Worm (Caenorhabditis elegans) whole organism, L2 larva: Measurements from ENCODE around the gene sea-2.

Experiments used
- F13H6.1 ChIP-seq: sonication (generic microtip); optimal IDR thresholded peaks from 2 replicates; lab custom pipeline; 2016; ENCODE audit warnings: missing genetic modification characterization, missing compliant biosample characterization
- R02D3.7 ChIP-seq: fragments of 150-350 bp; optimal IDR thresholded peaks from 2 replicates; lab custom pipeline; 2014; ENCODE audit warnings: missing biosample characterization, missing genetic modification characterization
- Y55F3AM.14 ChIP-seq: fragments of 200-800 bp; sonication (Bioruptor generic); optimal IDR thresholded peaks from 2 replicates; lab custom pipeline; 2018; ENCODE audit warnings: mild to moderate bottlenecking, missing genetic modification characterization, missing compliant biosample characterization
- ZK546.5 ChIP-seq: sonication (generic microtip); optimal IDR thresholded peaks from 2 replicates; lab custom pipeline; 2017; ENCODE audit warnings: missing biosample characterization, missing genetic modification characterization
- alr-1 ChIP-seq: fragments of 150-350 bp; optimal IDR thresholded peaks from 2 replicates; lab custom pipeline; 2014; ENCODE audit warnings: missing biosample characterization, missing genetic modification characterization
- ama-1 ChIP-seq: fragments of 150-350 bp; optimal IDR thresholded peaks from 2 replicates; lab custom pipeline; 2018; ENCODE audit warnings: inconsistent platforms
- blmp-1 ChIP-seq: sonication (generic microtip); optimal IDR thresholded peaks from 2 replicates; lab custom pipeline; 2017; ENCODE audit warnings: missing genetic modification characterization, mild to moderate bottlenecking, missing compliant biosample characterization, antibody characterized with exemption, moderate library complexity; ENCODE audit not compliant: insufficient read depth
- ceh-16 ChIP-seq: fragments of 150-350 bp; optimal IDR thresholded peaks from 2 replicates; lab custom pipeline; 2014; ENCODE audit warnings: missing biosample characterization, missing genetic modification characterization
- crh-2 ChIP-seq: sonication (generic microtip); optimal IDR thresholded peaks from 2 replicates; lab custom pipeline; 2017; ENCODE audit warnings: missing biosample characterization, missing genetic modification characterization
- dmd-4 ChIP-seq: sonication (generic microtip); optimal IDR thresholded peaks from 2 replicates; lab custom pipeline; 2017; ENCODE audit warnings: missing biosample characterization, missing genetic modification characterization
- egl-27 ChIP-seq: sonication (generic microtip); optimal IDR thresholded peaks from 3 replicates; lab custom pipeline; 2017; ENCODE audit warnings: missing biosample characterization, missing genetic modification reagents, missing genetic modification characterization
- elt-1 ChIP-seq: fragments of 150-350 bp; optimal IDR thresholded peaks from 2 replicates; lab custom pipeline; 2014; ENCODE audit warnings: missing biosample characterization, missing genetic modification characterization
- elt-3 ChIP-seq: sonication (generic microtip); optimal IDR thresholded peaks from 2 replicates; lab custom pipeline; 2017; ENCODE audit warnings: missing biosample characterization, missing genetic modification characterization
- fos-1 ChIP-seq: fragments of 150-350 bp; optimal IDR thresholded peaks from 2 replicates; lab custom pipeline; 2014; ENCODE audit warnings: missing biosample characterization, missing genetic modification characterization
- gmeb-1 ChIP-seq: fragments of 150-350 bp; optimal IDR thresholded peaks from 2 replicates; lab custom pipeline; 2014; ENCODE audit warnings: missing biosample characterization, missing genetic modification characterization
- lin-11 ChIP-seq: fragments of 150-350 bp; sonication (generic microtip); optimal IDR thresholded peaks from 2 replicates; lab custom pipeline; 2014; ENCODE audit warnings: missing biosample characterization, missing genetic modification characterization, inconsistent platforms, mixed read lengths
- lsy-2 ChIP-seq, 2 experiments: fragments of 150-350 bp in 1 of 2; sonication (generic microtip) in 1 of 2; optimal IDR thresholded peaks; 2 replicates each; lab custom pipeline; 2014 to 2017; ENCODE audit warnings: missing biosample characterization in 2 of 2, missing genetic modification characterization in 2 of 2
- mab-5 ChIP-seq: fragments of 150-350 bp; optimal IDR thresholded peaks from 2 replicates; lab custom pipeline; 2014; ENCODE audit warnings: missing biosample characterization, missing genetic modification characterization
- mdl-1 ChIP-seq, 2 experiments: fragments of 150-350 bp in 1 of 2; sonication (generic microtip) in 1 of 2; optimal IDR thresholded peaks; 2 replicates each; lab custom pipeline; 2017; ENCODE audit warnings: missing biosample characterization in 2 of 2, missing genetic modification characterization in 2 of 2
- nhr-10 ChIP-seq: sonication (generic microtip); optimal IDR thresholded peaks from 2 replicates; lab custom pipeline; 2017; ENCODE audit warnings: missing biosample characterization, missing genetic modification characterization
- nhr-11 ChIP-seq: fragments of 150-350 bp; optimal IDR thresholded peaks from 2 replicates; lab custom pipeline; 2014; ENCODE audit warnings: missing biosample characterization, missing genetic modification characterization
- nhr-12 ChIP-seq: fragments of 150-350 bp; optimal IDR thresholded peaks from 2 replicates; lab custom pipeline; 2014; ENCODE audit warnings: missing biosample characterization, missing genetic modification characterization
- nhr-21 ChIP-seq: fragments of 150-350 bp; optimal IDR thresholded peaks from 2 replicates; lab custom pipeline; 2014; ENCODE audit warnings: missing biosample characterization, missing genetic modification characterization
- nhr-23 ChIP-seq: fragments of 150-350 bp; optimal IDR thresholded peaks from 2 replicates; lab custom pipeline; 2014; ENCODE audit warnings: missing biosample characterization, missing genetic modification reagents, missing genetic modification characterization
- nhr-237 ChIP-seq: fragments of 150-350 bp; optimal IDR thresholded peaks from 2 replicates; lab custom pipeline; 2014; ENCODE audit warnings: missing biosample characterization, missing genetic modification characterization
- nhr-25 ChIP-seq: fragments of 150-350 bp; sonication (generic microtip); optimal IDR thresholded peaks from 3 replicates; lab custom pipeline; 2014; ENCODE audit warnings: missing biosample characterization, missing genetic modification characterization
- nhr-6 ChIP-seq: fragments of 150-350 bp; optimal IDR thresholded peaks from 2 replicates; lab custom pipeline; 2014; ENCODE audit warnings: missing biosample characterization, missing genetic modification characterization
- nhr-77 ChIP-seq: fragments of 150-350 bp; optimal IDR thresholded peaks from 2 replicates; lab custom pipeline; 2014; ENCODE audit warnings: missing biosample characterization, missing genetic modification characterization
- peb-1 ChIP-seq: fragments of 150-350 bp; optimal IDR thresholded peaks from 2 replicates; lab custom pipeline; 2014; ENCODE audit warnings: missing biosample characterization, missing genetic modification characterization
- sem-4 ChIP-seq: fragments of 150-350 bp; optimal IDR thresholded peaks from 2 replicates; lab custom pipeline; 2014; ENCODE audit warnings: missing biosample characterization, missing genetic modification reagents, missing genetic modification characterization
- skn-1 ChIP-seq: sonication (generic microtip); optimal IDR thresholded peaks from 2 replicates; lab custom pipeline; 2017; ENCODE audit warnings: missing biosample characterization, missing genetic modification characterization
- sma-9 ChIP-seq, 2 experiments: fragments of 150-350 bp in 1 of 2; sonication (generic microtip) in 1 of 2; optimal IDR thresholded peaks; 2 replicates each; lab custom pipeline; 2014 to 2016; ENCODE audit warnings: missing genetic modification characterization in 2 of 2, mild to moderate bottlenecking in 1 of 2, missing biosample characterization in 1 of 2, missing compliant biosample characterization in 1 of 2, missing genetic modification reagents in 1 of 2, moderate library complexity in 1 of 2
- snpc-4 ChIP-seq: fragments of 150-350 bp; optimal IDR thresholded peaks from 2 replicates; lab custom pipeline; 2014; ENCODE audit warnings: missing biosample characterization, missing genetic modification characterization
- unc-39 ChIP-seq: fragments of 150-350 bp; optimal IDR thresholded peaks from 2 replicates; lab custom pipeline; 2014; ENCODE audit warnings: missing biosample characterization, missing genetic modification characterization
- unc-55 ChIP-seq: fragments of 150-350 bp; sonication (generic microtip); optimal IDR thresholded peaks from 3 replicates; lab custom pipeline; 2014; ENCODE audit warnings: missing biosample characterization, missing genetic modification reagents, missing genetic modification characterization
- unc-62 ChIP-seq: fragments of 150-350 bp; optimal IDR thresholded peaks from 2 replicates; lab custom pipeline; 2014; ENCODE audit warnings: missing biosample characterization, missing genetic modification reagents, missing genetic modification characterization
- zag-1 ChIP-seq: fragments of 150-350 bp; optimal IDR thresholded peaks from 2 replicates; lab custom pipeline; 2014; ENCODE audit warnings: missing biosample characterization, missing genetic modification characterization
- ztf-11 ChIP-seq: sonication (generic microtip); optimal IDR thresholded peaks from 2 replicates; lab custom pipeline; 2017; ENCODE audit warnings: missing biosample characterization, missing genetic modification characterization
- ztf-4 ChIP-seq: fragments of 150-350 bp; optimal IDR thresholded peaks from 2 replicates; lab custom pipeline; 2014; ENCODE audit warnings: missing biosample characterization, missing genetic modification characterization

The sea-2 gene

ce11 chrII:3975942-3976341 is 25.8 kb downstream of the sea-2 start, which contains the start of gene dos-2:
Gene dos-2, plus strand, starts transcription at chrII:3976242.
- no peak for TF ChIP-seq snpc-4
- no peak for TF ChIP-seq egl-27 (tag; lab: Kevin White, UChicago)
- no peak for TF ChIP-seq nhr-6 (tag; lab: Kevin White, UChicago)
- TF ChIP-seq elt-3, result no peak
- no peak for TF ChIP-seq F13H6.1
- TF ChIP-seq crh-2 (tag; lab: Kevin White, UChicago), result no peak
- no peak for TF ChIP-seq unc-62 (GFP tag; lab: Kevin White, UChicago)
- no peak for TF ChIP-seq fos-1 (tag; lab: Kevin White, UChicago)
- TF ChIP-seq Y55F3AM.14 (GFP tag; lab: Kevin White, UChicago), result no peak
- no peak for TF ChIP-seq unc-39 (tag; lab: Kevin White, UChicago)
- no peak for TF ChIP-seq nhr-77
- TF ChIP-seq mdl-1 (tag; optimal IDR thresholded peaks at IDR 0.05; lab: Kevin White, UChicago), result no peak
- no peak for TF ChIP-seq nhr-11 (tag; lab: Kevin White, UChicago)
- no peak for TF ChIP-seq blmp-1 (tag; lab: Kevin White, UChicago)

- TF ChIP-seq nhr-11 (tag; lab: Kevin White, UChicago), result no peak
- no peak for TF ChIP-seq unc-62 (GFP tag; lab: Kevin White, UChicago)
- TF ChIP-seq nhr-21 (tag; lab: Kevin White, UChicago), result no peak
- no peak for TF ChIP-seq lin-11 (tag; lab: Kevin White, UChicago)
- TF ChIP-seq ceh-16, result no peak
- TF ChIP-seq nhr-77, result no peak
- TF ChIP-seq zag-1, result no peak
- TF ChIP-seq ZK546.5 (tag; lab: Kevin White, UChicago), result no peak
- TF ChIP-seq gmeb-1 (tag; lab: Kevin White, UChicago), result no peak
- TF ChIP-seq ztf-11 (tag; lab: Kevin White, UChicago), result no peak
- no peak for TF ChIP-seq elt-1 (tag; lab: Kevin White, UChicago)
- TF ChIP-seq sma-9 (GFP tag; optimal IDR thresholded peaks at IDR 0.05; lab: Kevin White, UChicago), result no peak
- no peak for TF ChIP-seq sma-9 (tag; optimal IDR thresholded peaks at IDR 0.05; lab: Kevin White, UChicago)
- no peak for TF ChIP-seq unc-55
- no peak for TF ChIP-seq peb-1
- no peak for TF ChIP-seq nhr-10 (tag; lab: Kevin White, UChicago)
Measured at ce11 chrII:3978198-3978597, 28.0 kb downstream of the sea-2 start.

DNA sequence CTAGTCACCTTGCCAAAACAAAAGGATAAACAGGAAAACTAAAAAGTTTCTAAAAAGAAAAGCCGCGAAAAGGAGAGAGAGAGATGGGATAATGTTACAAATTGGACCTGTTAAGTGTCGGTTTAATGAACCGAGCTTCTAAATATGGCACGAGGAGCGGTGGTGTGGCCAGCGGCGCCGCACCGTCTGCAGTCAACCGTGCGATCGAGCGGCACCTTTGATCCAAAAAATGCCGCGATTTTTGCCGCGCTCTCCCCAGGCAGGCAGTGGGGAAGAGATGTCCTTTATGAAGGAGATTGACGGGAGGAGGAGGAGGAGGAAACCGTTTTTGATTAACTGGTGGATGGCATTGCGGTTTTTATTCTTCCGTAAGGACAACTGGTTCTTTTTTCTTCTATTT is 30.2 kb downstream of the sea-2 start:
- no peak for TF ChIP-seq nhr-77

ce11 chrII:3982313-3982712 is 32.1 kb downstream of the sea-2 start, which contains the start of gene lin-31:
Gene lin-31, plus strand, starts transcription at chrII:3982549.
- no peak for TF ChIP-seq lin-11 (tag; lab: Kevin White, UChicago)
- TF ChIP-seq nhr-21 (tag; lab: Kevin White, UChicago), result no peak
- no peak for TF ChIP-seq nhr-6 (tag; lab: Kevin White, UChicago)
- no peak for TF ChIP-seq nhr-23 (tag; lab: Kevin White, UChicago)
- TF ChIP-seq skn-1 (tag; lab: Kevin White, UChicago), result no peak
- no peak for TF ChIP-seq F13H6.1
- TF ChIP-seq ceh-16, result no peak
- TF ChIP-seq nhr-237 (tag; lab: Kevin White, UChicago), result no peak
- TF ChIP-seq fos-1 (tag; lab: Kevin White, UChicago), result no peak
- no peak for TF ChIP-seq sma-9 (GFP tag; optimal IDR thresholded peaks at IDR 0.05; lab: Kevin White, UChicago)
- no peak for TF ChIP-seq sma-9 (tag; optimal IDR thresholded peaks at IDR 0.05; lab: Kevin White, UChicago)
- no peak for TF ChIP-seq elt-1 (tag; lab: Kevin White, UChicago)
- TF ChIP-seq ztf-4 (tag; lab: Kevin White, UChicago), result no peak
- no peak for TF ChIP-seq mab-5
- no peak for TF ChIP-seq mdl-1 (tag; optimal IDR thresholded peaks at IDR 0.05; lab: Kevin White, UChicago)
- no peak for TF ChIP-seq unc-62 (GFP tag; lab: Kevin White, UChicago)
- no peak for TF ChIP-seq dmd-4 (tag; lab: Kevin White, UChicago)
- TF ChIP-seq nhr-25 (tag; lab: Kevin White, UChicago), result no peak
- TF ChIP-seq ztf-11 (tag; lab: Kevin White, UChicago), result no peak
- no peak for TF ChIP-seq nhr-12 (tag; lab: Kevin White, UChicago)

- TF ChIP-seq peb-1 (no peak), lsy-2 (tag; optimal IDR thresholded peaks at IDR 0.05; lab: Kevin White, UChicago) (no peak), R02D3.7 (tag; lab: Kevin White, UChicago) (no peak), alr-1 (tag; lab: Kevin White, UChicago) (no peak), mab-5 (no peak), nhr-25 (tag; lab: Kevin White, UChicago) (no peak), mdl-1 (tag; optimal IDR thresholded peaks at IDR 0.05; lab: Kevin White, UChicago) (no peak), sem-4 (tag; lab: Kevin White, UChicago) (no peak), ama-1 (lab: Kevin White, UChicago) (no peak)
Measured at ce11 chrII:3984242-3984641, 34.1 kb downstream of the sea-2 start.
